Worm (Caenorhabditis elegans): ENCODE data around the gene tub-1.

DNA sequence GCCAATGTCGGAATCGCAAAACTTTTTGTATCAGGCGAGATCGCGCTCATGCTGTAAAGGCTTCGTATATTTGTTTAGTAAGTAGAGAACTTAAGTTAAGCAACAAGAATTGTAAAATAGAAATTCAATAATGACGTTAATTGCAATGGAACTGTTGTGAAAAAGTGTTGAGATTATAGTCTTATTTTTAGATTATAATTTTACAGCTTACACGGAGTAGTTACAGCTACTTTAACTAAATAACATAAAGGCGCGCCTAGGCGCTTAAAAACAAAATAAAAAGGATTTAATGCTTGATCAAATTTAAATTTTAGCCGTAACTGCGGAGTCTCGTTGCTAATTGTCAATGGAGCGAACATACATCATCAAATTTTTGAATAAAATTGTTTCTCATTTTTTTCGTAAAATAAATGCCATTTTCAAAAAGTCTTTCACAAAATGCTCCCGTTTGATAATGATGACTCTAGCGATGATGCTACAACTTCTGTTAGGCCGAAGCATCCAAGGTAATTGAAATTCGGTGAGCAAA lies 5.4 kb upstream of the tub-1 start, which contains the start of the genes emb-27 and rrf-3:
- TF ChIP-seq hmg-4 (GFP tag; optimal IDR thresholded peaks at IDR 0.05) (no peak), flt-1 (GFP tag; IDR thresholded peaks at IDR 0.05) (no peak), ceh-13 (GFP tag; optimal IDR thresholded peaks at IDR 0.05) (no peak), tbx-11 (GFP tag; IDR thresholded peaks at IDR 0.05) (no peak), tra-4 (tag; optimal IDR thresholded peaks at IDR 0.05) (no peak), ama-1 (optimal IDR thresholded peaks at IDR 0.05) (no peak), scrt-1 (GFP tag; IDR thresholded peaks at IDR 0.05) (no peak), sea-1 (GFP tag; conservative IDR thresholded peaks at IDR 0.05) (no peak)

Measured in whole organism, early embryonic.